Worm (Caenorhabditis elegans): Measurements from ENCODE around the gene rps-11.

Gene rps-11

DNA sequence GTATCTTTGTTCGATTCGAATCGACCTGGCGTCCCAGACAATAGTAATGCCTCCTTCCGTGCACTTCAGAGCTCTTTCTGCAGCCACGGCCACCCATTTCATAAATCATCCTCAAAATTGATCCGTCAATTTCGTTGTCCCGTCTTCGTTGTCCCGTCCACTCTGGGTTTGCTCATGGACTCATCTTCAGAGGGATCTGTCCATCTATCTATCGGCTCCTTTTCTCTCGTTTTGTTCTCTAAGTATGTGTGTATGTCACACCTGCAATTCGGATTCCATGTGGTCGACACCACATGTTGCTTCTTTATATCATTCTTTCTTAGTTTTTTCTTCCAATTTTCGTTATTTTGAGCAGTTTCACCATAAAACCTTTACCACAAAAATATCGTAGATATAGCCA is 29.9 kb upstream of the rps-11 start:
- TF ChIP-seq pha-4 (tag; optimal IDR thresholded peaks at IDR 0.05) (no peak), unc-62 (GFP tag; optimal IDR thresholded peaks at IDR 0.05) (no peak), egl-27 (tag; optimal IDR thresholded peaks at IDR 0.05) (no peak), ztf-11 (tag; optimal IDR thresholded peaks at IDR 0.05) (no peak), lin-39 (tag; optimal IDR thresholded peaks at IDR 0.05) (peak; percentile 12), nhr-43 (tag; optimal IDR thresholded peaks at IDR 0.05; ENCODE audit: poor library complexity, severe bottlenecking) (no peak), nfya-1 (tag; optimal IDR thresholded peaks at IDR 0.05; ENCODE audit: insufficient read depth) (peak; percentile 27), daf-12 (tag; optimal IDR thresholded peaks at IDR 0.05) (no peak)

DNA sequence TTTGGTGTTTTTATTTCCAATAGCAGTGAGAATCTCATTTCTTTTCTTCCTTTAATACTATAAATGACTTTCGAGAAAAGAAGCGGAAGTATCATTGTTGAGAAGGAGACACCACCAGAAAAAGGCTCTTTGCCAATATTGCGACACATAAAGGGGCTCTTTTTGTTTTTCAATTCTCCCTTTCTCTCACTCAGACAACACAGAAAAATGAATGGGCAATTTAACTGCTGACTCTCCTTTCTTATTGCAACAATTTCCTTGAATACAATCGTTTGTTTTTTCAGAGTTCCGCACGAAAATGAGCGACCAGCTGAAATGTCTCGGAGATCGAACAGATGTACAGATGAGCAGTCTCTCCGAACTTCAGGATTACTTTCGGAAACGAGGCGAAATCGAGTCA is 28.1 kb upstream of the rps-11 start:
- no peak for TF ChIP-seq nfya-1 (tag; optimal IDR thresholded peaks at IDR 0.05; ENCODE audit: insufficient read depth)
- peak; percentile 69 for TF ChIP-seq egl-5 (tag; optimal IDR thresholded peaks at IDR 0.05)

DNA sequence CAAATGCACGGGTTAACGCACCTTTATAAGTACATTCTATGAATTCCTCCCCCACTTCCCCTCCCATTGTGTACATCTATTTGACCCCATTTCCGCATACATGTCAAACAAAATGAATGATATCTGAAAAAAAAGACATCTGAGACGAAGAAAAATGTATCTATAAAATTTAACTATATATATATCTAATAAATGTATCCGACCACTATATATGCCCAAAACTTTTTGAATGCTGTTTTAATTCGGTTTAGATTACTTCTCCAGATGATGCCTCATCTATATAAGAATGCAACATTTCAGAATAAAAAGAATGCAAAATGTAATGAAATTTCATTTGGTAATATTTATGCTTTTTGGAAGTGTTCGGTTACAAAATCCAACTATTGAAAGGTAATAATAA is 23.9 kb upstream of the rps-11 start, which contains the start of gene rib-1:
TSS of gene rib-1 (plus strand) at position 301 of the 400 bp plus-strand sequence.
- TF ChIP-seq elt-3 (tag; optimal IDR thresholded peaks at IDR 0.05) (no peak), nhr-28 (tag; optimal IDR thresholded peaks at IDR 0.05) (no peak), fos-1 (tag; optimal IDR thresholded peaks at IDR 0.05) (no peak), ceh-16 (tag; optimal IDR thresholded peaks at IDR 0.05) (no peak), pha-4 (tag; optimal IDR thresholded peaks at IDR 0.05) (no peak), skn-1 (tag; optimal IDR thresholded peaks at IDR 0.05) (no peak), mml-1 (tag; optimal IDR thresholded peaks at IDR 0.05) (no peak), tbx-2 (tag; optimal IDR thresholded peaks at IDR 0.05) (no peak), snpc-4 (tag; optimal IDR thresholded peaks at IDR 0.05) (no peak), aly-2 (tag; optimal IDR thresholded peaks at IDR 0.05) (no peak), eor-1 (tag; optimal IDR thresholded peaks at IDR 0.05) (no peak), ama-1 (optimal IDR thresholded peaks at IDR 0.05) (no peak), nhr-67 (tag; optimal IDR thresholded peaks at IDR 0.05) (no peak), elt-2 (tag; optimal IDR thresholded peaks at IDR 0.05) (no peak), nhr-25 (tag; optimal IDR thresholded peaks at IDR 0.05) (no peak), nhr-237 (tag; optimal IDR thresholded peaks at IDR 0.05) (no peak), zag-1 (tag; optimal IDR thresholded peaks at IDR 0.05) (no peak), nhr-43 (tag; optimal IDR thresholded peaks at IDR 0.05; ENCODE audit: poor library complexity, severe bottlenecking) (no peak), ceh-9 (tag; optimal IDR thresholded peaks at IDR 0.05) (no peak), daf-12 (tag; optimal IDR thresholded peaks at IDR 0.05) (no peak)

DNA sequence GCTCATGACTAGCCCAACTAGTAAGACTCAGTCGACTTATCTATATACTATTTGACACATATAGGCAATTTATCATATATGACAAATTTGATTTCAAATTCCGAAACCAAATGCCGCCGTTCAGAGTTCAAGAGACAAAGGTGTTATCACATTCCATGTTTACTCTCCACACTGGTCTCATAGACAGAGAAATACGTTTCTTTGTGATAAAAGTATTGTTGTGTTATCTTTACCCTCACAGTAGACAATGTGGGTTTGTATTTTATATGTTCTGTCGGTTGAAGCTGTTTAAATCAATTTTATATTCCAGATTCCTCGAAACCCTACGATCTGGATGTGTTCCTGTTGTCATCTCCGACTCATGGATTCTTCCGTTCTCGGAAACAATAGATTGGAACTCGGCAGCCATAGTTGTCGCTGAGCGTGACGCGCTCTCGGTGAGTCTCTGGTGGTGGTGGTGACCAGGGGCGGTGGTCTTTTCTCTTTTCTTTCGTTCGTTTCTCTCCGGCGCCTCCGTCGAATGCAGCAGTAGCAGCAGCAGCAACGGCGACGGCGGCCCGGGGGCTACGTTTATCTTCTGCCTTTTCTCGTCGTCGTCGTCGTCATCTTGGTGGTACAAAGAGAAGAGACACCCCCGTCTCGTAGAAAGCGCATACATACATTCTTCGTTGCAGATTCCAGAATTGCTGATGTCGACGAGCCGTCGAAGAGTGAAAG is 19.8 kb upstream of the rps-11 start:
- TF ChIP-seq pqm-1 (tag; optimal IDR thresholded peaks at IDR 0.05) (peak; percentile 77), elt-2 (tag; optimal IDR thresholded peaks at IDR 0.05) (peak; percentile 69), pha-4 (tag; optimal IDR thresholded peaks at IDR 0.05) (peak; percentile 19), lsy-12 (tag; optimal IDR thresholded peaks at IDR 0.05) (no peak), egl-5 (tag; optimal IDR thresholded peaks at IDR 0.05) (no peak), nhr-67 (tag; optimal IDR thresholded peaks at IDR 0.05) (no peak), hmg-11 (tag; optimal IDR thresholded peaks at IDR 0.05) (no peak)

DNA sequence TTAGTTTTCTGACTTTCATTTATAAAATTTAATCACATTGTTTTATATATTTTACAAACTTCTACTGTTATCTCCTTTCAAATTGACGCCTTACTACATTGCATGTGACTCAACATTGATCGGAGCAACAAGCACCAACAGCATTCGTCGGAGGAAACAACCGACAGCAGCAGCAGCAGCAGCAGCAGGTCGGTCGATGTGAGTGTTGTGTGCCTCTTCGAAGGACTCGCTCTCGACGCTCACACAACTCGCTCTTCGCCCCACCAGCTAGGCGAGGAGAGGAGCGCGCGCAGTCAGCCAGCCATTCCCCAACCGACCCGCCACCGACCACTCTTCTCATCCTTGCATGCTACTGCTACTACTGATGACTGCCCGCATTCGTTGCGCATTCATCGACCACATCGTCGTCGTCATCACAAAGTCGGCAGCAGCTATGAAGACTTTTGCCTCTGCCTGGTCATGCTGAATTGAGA is 18.5 kb upstream of the rps-11 start, which contains the start of gene F12F6.1:
TSS of gene F12F6.1 (plus strand) at position 51 of the 473 bp plus-strand sequence.
- TF ChIP-seq elt-3 (tag; optimal IDR thresholded peaks at IDR 0.05) (no peak), ceh-28 (tag; optimal IDR thresholded peaks at IDR 0.05) (no peak), skn-1 (tag; optimal IDR thresholded peaks at IDR 0.05) (peak; percentile 48), elt-1 (tag; optimal IDR thresholded peaks at IDR 0.05) (no peak), elt-2 (tag; optimal IDR thresholded peaks at IDR 0.05) (peak; percentile 36), nfya-1 (tag; optimal IDR thresholded peaks at IDR 0.05; ENCODE audit: insufficient read depth) (peak; percentile 41), pha-4 (tag; optimal IDR thresholded peaks at IDR 0.05) (peak; percentile 43), nhr-25 (tag; optimal IDR thresholded peaks at IDR 0.05) (no peak)

DNA sequence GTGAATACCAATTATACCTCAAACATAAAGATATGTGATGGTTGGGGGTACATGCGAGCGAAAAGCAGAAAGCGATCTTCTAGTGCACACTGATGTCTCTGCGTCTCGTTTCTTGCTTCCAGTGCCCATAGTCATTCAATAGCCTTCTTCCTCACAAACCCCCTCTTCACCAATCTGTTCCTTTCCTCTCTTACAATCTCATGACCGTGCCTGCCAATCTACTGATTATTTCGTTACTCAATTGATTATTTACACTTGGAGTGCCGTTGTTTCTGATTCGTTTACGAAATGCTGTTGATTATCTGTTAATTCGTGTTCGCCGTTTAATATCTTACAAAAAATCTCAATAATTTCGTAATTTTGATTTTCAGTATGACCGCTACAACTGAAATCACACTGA is 17.6 kb upstream of the rps-11 start:
- TF ChIP-seq nhr-77 (tag; optimal IDR thresholded peaks at IDR 0.05) (no peak), unc-62 (GFP tag; optimal IDR thresholded peaks at IDR 0.05) (no peak), fkh-2 (tag; optimal IDR thresholded peaks at IDR 0.05) (no peak), ceh-9 (tag; optimal IDR thresholded peaks at IDR 0.05) (no peak), elt-2 (tag; optimal IDR thresholded peaks at IDR 0.05) (peak; percentile 32), nhr-67 (tag; optimal IDR thresholded peaks at IDR 0.05) (no peak)
